Fruit fly (Drosophila melanogaster) whole organism, embryonic: ENCODE results near the gene CG31636.

ENCODE experiments used
- B-H1 ChIP-seq: fragments of 200-800 bp; sonication (Bioruptor generic); IDR thresholded peaks from 3 replicates; pipeline ENCODE4 v1.3.6; 2022; ENCODE audit warnings: missing biosample characterization, missing genetic modification characterization
- BtbVII ChIP-seq: fragments of 200-800 bp; sonication (Bioruptor generic); optimal IDR thresholded peaks from 3 replicates; lab custom pipeline; 2017; ENCODE audit warnings: missing biosample characterization, mild to moderate bottlenecking, missing genetic modification characterization
- CG11456 ChIP-seq: fragments of 200-800 bp; sonication (Bioruptor generic); IDR thresholded peaks from 3 replicates; pipeline ENCODE4 v1.3.6; 2022; ENCODE audit warnings: missing biosample characterization, missing genetic modification characterization
- CG12104 ChIP-seq: fragments of 200-800 bp; sonication (Bioruptor generic); optimal IDR thresholded peaks from 3 replicates; lab custom pipeline; 2016; ENCODE audit warnings: missing biosample characterization, missing genetic modification characterization
- CG12155 ChIP-seq: fragments of 200-800 bp; sonication (Bioruptor generic); optimal IDR thresholded peaks from 3 replicates; lab custom pipeline; 2016; ENCODE audit warnings: missing biosample characterization, missing genetic modification characterization
- CG13287 ChIP-seq: fragments of 200-800 bp; sonication (Bioruptor generic); IDR thresholded peaks from 2 replicates; pipeline ENCODE4 v1.3.6; 2022; ENCODE audit warnings: missing biosample characterization, missing genetic modification characterization; ENCODE audit not compliant: partially characterized antibody
- CG14014 ChIP-seq: fragments of 200-800 bp; sonication (Bioruptor generic); IDR thresholded peaks from 2 replicates; pipeline ENCODE4 v1.3.6; 2022; ENCODE audit warnings: missing biosample characterization, missing genetic modification characterization
- CG18011 ChIP-seq: fragments of 200-800 bp; sonication (Bioruptor generic); optimal IDR thresholded peaks from 2 replicates; lab custom pipeline; 2017; ENCODE audit warnings: missing biosample characterization, missing genetic modification characterization, mild to moderate bottlenecking, moderate library complexity, missing genotype
- CG18619 ChIP-seq: fragments of 200-800 bp; sonication (Bioruptor generic); optimal IDR thresholded peaks from 3 replicates; lab custom pipeline; 2017; ENCODE audit warnings: missing biosample characterization, mild to moderate bottlenecking, missing genetic modification characterization
- CG30020 ChIP-seq: fragments of 200-800 bp; optimal IDR thresholded peaks from 2 replicates; lab custom pipeline; 2019; ENCODE audit warnings: missing biosample characterization, mild to moderate bottlenecking, missing genetic modification characterization, moderate library complexity
- CG34224 ChIP-seq: fragments of 200-800 bp; sonication (Bioruptor generic); IDR thresholded peaks from 3 replicates; pipeline ENCODE4 v1.3.6; 2022; ENCODE audit warnings: missing biosample characterization, missing genetic modification characterization; ENCODE audit not compliant: partially characterized antibody
- CG4730 ChIP-seq: fragments of 200-800 bp; sonication (Bioruptor generic); IDR thresholded peaks from 2 replicates; pipeline ENCODE4 v1.3.6; 2022; ENCODE audit warnings: missing biosample characterization, missing genetic modification characterization
- CG4820 ChIP-seq: fragments of 200-800 bp; sonication (Bioruptor generic); optimal IDR thresholded peaks from 3 replicates; lab custom pipeline; 2016; ENCODE audit warnings: missing biosample characterization, missing genetic modification characterization
- CG5953 ChIP-seq: fragments of 200-800 bp; sonication (Bioruptor generic); IDR thresholded peaks from 2 replicates; pipeline ENCODE4 v1.3.6; 2022; ENCODE audit warnings: missing biosample characterization, missing genetic modification characterization
- CG6272 ChIP-seq: fragments of 200-800 bp; sonication (Bioruptor generic); IDR thresholded peaks from 2 replicates; pipeline ENCODE4 v1.3.6; 2022; ENCODE audit warnings: missing biosample characterization, missing genetic modification characterization
- CG6765 ChIP-seq: fragments of 200-800 bp; sonication (Bioruptor generic); optimal IDR thresholded peaks from 3 replicates; lab custom pipeline; 2017; ENCODE audit warnings: missing biosample characterization, mild to moderate bottlenecking, missing genetic modification characterization
- CG7556 ChIP-seq: fragments of 200-800 bp; sonication (Bioruptor generic); optimal IDR thresholded peaks from 2 replicates; lab custom pipeline; 2017; ENCODE audit warnings: missing biosample characterization, mild to moderate bottlenecking, missing genetic modification characterization
- CG8478 ChIP-seq: fragments of >200 bp; optimal IDR thresholded peaks from 2 replicates; lab custom pipeline; 2018
- Camta ChIP-seq: fragments of 200-800 bp; sonication (Bioruptor generic); optimal IDR thresholded peaks from 2 replicates; lab custom pipeline; 2016; ENCODE audit warnings: missing biosample characterization, missing genetic modification characterization
- D19A ChIP-seq: fragments of 200-800 bp; optimal IDR thresholded peaks from 3 replicates; lab custom pipeline; 2019; ENCODE audit warnings: missing biosample characterization, mild to moderate bottlenecking, missing genetic modification characterization, moderate library complexity
- D19B ChIP-seq: fragments of 200-800 bp; sonication (Bioruptor generic); optimal IDR thresholded peaks from 2 replicates; lab custom pipeline; 2017; ENCODE audit warnings: missing biosample characterization, mild to moderate bottlenecking, missing genetic modification characterization
- Drgx ChIP-seq: fragments of 200-800 bp; sonication (Bioruptor generic); IDR thresholded peaks from 2 replicates; pipeline ENCODE4 v1.3.6; 2022; ENCODE audit warnings: missing biosample characterization, missing genetic modification characterization
- E2f1 ChIP-seq: fragments of 200-800 bp; sonication (Bioruptor generic); IDR thresholded peaks from 2 replicates; pipeline ENCODE4 v1.3.6; 2022; ENCODE audit warnings: missing biosample characterization, missing genetic modification characterization
- Ets97D ChIP-seq: fragments of 200-800 bp; sonication (Bioruptor generic); optimal IDR thresholded peaks from 3 replicates; lab custom pipeline; 2016; ENCODE audit warnings: missing biosample characterization, missing genetic modification characterization
- Gug ChIP-seq: fragments of 200-800 bp; sonication (Bioruptor generic); IDR thresholded peaks from 4 replicates; pipeline ENCODE4 v1.3.6; 2022; ENCODE audit warnings: missing biosample characterization, missing genetic modification characterization
- Hr39 ChIP-seq: fragments of >200 bp; optimal IDR thresholded peaks from 2 replicates; lab custom pipeline; 2017
- MESR4 ChIP-seq: fragments of 200-800 bp; sonication (Bioruptor generic); optimal IDR thresholded peaks from 2 replicates; lab custom pipeline; 2018; ENCODE audit warnings: missing biosample characterization, mild to moderate bottlenecking, missing genetic modification characterization, moderate library complexity
- Med ChIP-seq: fragments of 200-800 bp; sonication (Bioruptor generic); peaks from one replicate; lab custom pipeline; 2016; ENCODE audit warnings: missing biosample characterization, missing genetic modification characterization, mild to moderate bottlenecking, inconsistent platforms, moderate library complexity
- Nf-YA ChIP-seq: fragments of 200-800 bp; sonication (Bioruptor generic); IDR thresholded peaks from 2 replicates; pipeline ENCODE4 v1.3.6; 2022; ENCODE audit warnings: missing biosample characterization, missing genetic modification characterization
- Optix ChIP-seq: fragments of 200-800 bp; sonication (Bioruptor generic); IDR thresholded peaks from 3 replicates; pipeline ENCODE4 v1.3.6; 2022; ENCODE audit warnings: missing biosample characterization, missing genetic modification characterization
- Ssrp ChIP-seq: fragments of 200-800 bp; sonication (Bioruptor generic); optimal IDR thresholded peaks from 2 replicates; lab custom pipeline; 2018; ENCODE audit warnings: missing biosample characterization, mild to moderate bottlenecking, missing genetic modification characterization, moderate library complexity
- amos ChIP-seq: fragments of 200-800 bp; sonication (Bioruptor generic); IDR thresholded peaks from 2 replicates; pipeline ENCODE4 v1.3.6; 2022; ENCODE audit warnings: missing biosample characterization, missing genetic modification characterization; ENCODE audit not compliant: partially characterized antibody
- chif ChIP-seq, 2 experiments: fragments of 200-800 bp; sonication (Bioruptor generic); optimal IDR thresholded peaks; 3 replicates each; lab custom pipeline; 2016; ENCODE audit warnings: missing biosample characterization in 2 of 2, missing genetic modification characterization in 2 of 2
- dimm ChIP-seq: fragments of 200-800 bp; sonication (Bioruptor generic); IDR thresholded peaks from 2 replicates; pipeline ENCODE4 v1.3.6; 2022; ENCODE audit warnings: missing biosample characterization, missing genetic modification characterization
- disco-r ChIP-seq: fragments of 200-800 bp; sonication (Bioruptor generic); optimal IDR thresholded peaks from 2 replicates; lab custom pipeline; 2016; ENCODE audit warnings: missing biosample characterization, missing genetic modification characterization
- emc ChIP-seq: fragments of 200-800 bp; sonication (Bioruptor generic); optimal IDR thresholded peaks from 2 replicates; lab custom pipeline; 2016; ENCODE audit warnings: missing biosample characterization, missing genetic modification characterization
- gfzf ChIP-seq: fragments of 200-800 bp; sonication (Bioruptor generic); optimal IDR thresholded peaks from 2 replicates; lab custom pipeline; 2016; ENCODE audit warnings: missing biosample characterization, mild to moderate bottlenecking, missing genetic modification characterization, moderate library complexity
- gsb-n ChIP-seq: fragments of 200-800 bp; sonication (Bioruptor generic); optimal IDR thresholded peaks from 3 replicates; lab custom pipeline; 2018; ENCODE audit warnings: missing biosample characterization, mild to moderate bottlenecking, missing genetic modification characterization
- h ChIP-seq: fragments of >200 bp; optimal IDR thresholded peaks from 2 replicates; lab custom pipeline; 2017
- inv ChIP-seq: fragments of 200-800 bp; sonication (Bioruptor generic); IDR thresholded peaks from 2 replicates; pipeline ENCODE4 v1.3.6; 2022; ENCODE audit warnings: missing biosample characterization, missing genetic modification characterization; ENCODE audit not compliant: partially characterized antibody
- lilli ChIP-seq: fragments of 200-800 bp; sonication (Bioruptor generic); optimal IDR thresholded peaks from 3 replicates; lab custom pipeline; 2016; ENCODE audit warnings: missing biosample characterization, missing genetic modification characterization
- lola ChIP-seq, 3 experiments: fragments of >200 bp in 2 of 3; fragments of 200-800 bp in 1 of 3; sonication (Bioruptor generic) in 1 of 3; optimal IDR thresholded peaks; 2 replicates each; lab custom pipeline; 2017 to 2019; ENCODE audit warnings: missing biosample characterization in 3 of 3, missing genetic modification characterization in 3 of 3, mild to moderate bottlenecking in 1 of 3, moderate library complexity in 1 of 3
- nerfin-1 ChIP-seq: fragments of 200-800 bp; sonication (Bioruptor generic); optimal IDR thresholded peaks from 3 replicates; lab custom pipeline; 2019; ENCODE audit warnings: missing biosample characterization, mild to moderate bottlenecking, missing genetic modification characterization, moderate library complexity
- nmo ChIP-seq: fragments of 200-800 bp; sonication (Bioruptor generic); optimal IDR thresholded peaks from 2 replicates; lab custom pipeline; 2018; ENCODE audit warnings: missing biosample characterization, mild to moderate bottlenecking, missing genetic modification characterization, moderate library complexity
- org-1 ChIP-seq: fragments of 200-800 bp; sonication (Bioruptor generic); optimal IDR thresholded peaks from 2 replicates; lab custom pipeline; 2017; ENCODE audit warnings: missing biosample characterization, missing genetic modification characterization
- ranshi ChIP-seq: fragments of 200-800 bp; sonication (Bioruptor generic); IDR thresholded peaks from 2 replicates; pipeline ENCODE4 v1.3.6; 2022; ENCODE audit warnings: missing biosample characterization, missing genetic modification characterization
- repo ChIP-seq: fragments of 200-800 bp; sonication (Bioruptor generic); optimal IDR thresholded peaks from 2 replicates; lab custom pipeline; 2016; ENCODE audit warnings: missing biosample characterization, missing genetic modification characterization
- ro ChIP-seq: fragments of 200-800 bp; sonication (Bioruptor generic); IDR thresholded peaks from 2 replicates; pipeline ENCODE4 v1.3.6; 2022; ENCODE audit warnings: missing biosample characterization, missing genetic modification characterization
- sd ChIP-seq: fragments of 200-800 bp; sonication (Bioruptor generic); optimal IDR thresholded peaks from 3 replicates; lab custom pipeline; 2018; ENCODE audit warnings: missing biosample characterization, mild to moderate bottlenecking, missing genetic modification characterization, moderate library complexity
- sens-2 ChIP-seq: fragments of 200-800 bp; sonication (Bioruptor generic); IDR thresholded peaks from 2 replicates; pipeline ENCODE4 v1.3.6; 2022; ENCODE audit warnings: missing biosample characterization, missing genetic modification characterization
- sima ChIP-seq: fragments of 200-800 bp; sonication (Bioruptor generic); optimal IDR thresholded peaks from 2 replicates; lab custom pipeline; 2016; ENCODE audit warnings: missing biosample characterization, missing genetic modification characterization
- vfl ChIP-seq: fragments of 200-800 bp; sonication (Bioruptor generic); optimal IDR thresholded peaks from 2 replicates; lab custom pipeline; 2016; ENCODE audit warnings: missing biosample characterization, missing genetic modification characterization

The CG31636 gene

DNA sequence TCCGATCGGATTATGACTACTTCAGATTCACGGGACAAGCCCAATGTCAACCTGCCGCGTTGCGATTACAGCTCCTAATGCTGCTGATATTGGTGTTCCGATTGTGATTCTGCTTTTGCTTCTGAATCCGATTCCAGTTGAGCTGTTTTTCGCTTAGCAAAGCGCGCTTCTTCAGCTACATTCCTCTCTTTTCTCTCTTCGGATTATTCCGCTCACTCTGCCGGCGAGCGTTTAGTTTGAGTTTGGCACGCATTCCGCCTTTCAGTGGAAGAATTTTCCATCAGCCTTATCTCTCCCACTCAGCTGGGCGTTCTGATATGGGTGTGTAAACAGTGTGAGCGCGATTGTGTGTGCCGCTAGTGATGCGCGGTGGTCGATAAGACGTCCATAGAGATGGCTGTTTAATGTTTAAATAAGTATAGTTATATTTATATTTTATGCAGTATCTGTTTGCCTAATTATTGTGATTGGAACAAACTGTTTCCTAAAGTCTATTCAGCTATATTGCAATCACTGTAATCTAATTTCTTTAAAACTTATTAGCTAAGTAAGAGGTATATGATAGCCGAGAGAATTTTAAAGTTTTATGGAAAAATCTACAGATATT lies 9.9 kb upstream of the CG31636 start, which contains the start of gene Galt (continued):
- TF ChIP-seq D19B (GFP tag; lab: Kevin White, UChicago), result peak; percentile 80
- peak; percentile 35; the same call in 1 of the 2 replicates for TF ChIP-seq ranshi (GFP tag; lab: Robert Waterston, UW)
- TF ChIP-seq emc (GFP tag; lab: Kevin White, UChicago), result no peak
- TF ChIP-seq chif (GFP tag; optimal IDR thresholded peaks at IDR 0.05; lab: Kevin White, UChicago), result no peak
- peak; percentile 81 for TF ChIP-seq CG13287 (GFP tag; lab: Robert Waterston, UW)
- TF ChIP-seq B-H1 (GFP tag; lab: Robert Waterston, UW), result no peak; the same call in 2 of the 3 replicates
- TF ChIP-seq h, result no peak
- TF ChIP-seq CG5953, result no peak
- peak; percentile 99 for TF ChIP-seq sd
- TF ChIP-seq Med (GFP tag; lab: Kevin White, UChicago), result peak; percentile 78
- no peak for TF ChIP-seq CG8478 (lab: Kevin White, UChicago)
- no peak for TF ChIP-seq sima (GFP tag; lab: Kevin White, UChicago)
- TF ChIP-seq CG12155 (GFP tag; lab: Kevin White, UChicago), result no peak
- no peak for TF ChIP-seq Hr39 (lab: Kevin White, UChicago)
- no peak for TF ChIP-seq vfl (GFP tag; lab: Kevin White, UChicago)
- no peak for TF ChIP-seq CG4730 (GFP tag; lab: Robert Waterston, UW)
- TF ChIP-seq CG18011, result no peak
- peak; percentile 42 for TF ChIP-seq lilli (GFP tag; lab: Kevin White, UChicago)
- no peak for TF ChIP-seq dimm (GFP tag; lab: Robert Waterston, UW)
- TF ChIP-seq CG18619 (GFP tag; lab: Kevin White, UChicago), result no peak
- peak; percentile 52; the same call in 1 of the 2 replicates for TF ChIP-seq inv (GFP tag; lab: Robert Waterston, UW)
- peak; percentile 84 for TF ChIP-seq CG34224 (GFP tag; lab: Robert Waterston, UW)
- no peak for TF ChIP-seq Gug (GFP tag; lab: Robert Waterston, UW)
- TF ChIP-seq amos, result peak; percentile 10; the same call in 1 of the 2 replicates
- no peak for TF ChIP-seq Drgx (GFP tag; lab: Robert Waterston, UW)
- TF ChIP-seq CG14014 (GFP tag; lab: Robert Waterston, UW), result no peak
- TF ChIP-seq CG4820 (GFP tag; lab: Kevin White, UChicago), result no peak
- no peak for TF ChIP-seq disco-r (GFP tag; lab: Kevin White, UChicago)
- peak; percentile 69 for TF ChIP-seq BtbVII (GFP tag; lab: Kevin White, UChicago)
- peak in 1 of 3 experiments; percentile 31 for TF ChIP-seq lola (GFP tag; optimal IDR thresholded peaks at IDR 0.05; lab: Kevin White, UChicago)
- TF ChIP-seq CG11456, result no peak
- TF ChIP-seq Ssrp (tag; lab: Kevin White, UChicago), result peak; percentile 3
- TF ChIP-seq CG6765 (GFP tag; lab: Kevin White, UChicago), result peak; percentile 5
- TF ChIP-seq repo (GFP tag; lab: Kevin White, UChicago), result no peak
- TF ChIP-seq Camta (GFP tag; lab: Kevin White, UChicago), result no peak
- TF ChIP-seq D19A (tag; lab: Kevin White, UChicago), result no peak
- TF ChIP-seq Ets97D (GFP tag; lab: Kevin White, UChicago), result no peak
- no peak for TF ChIP-seq Optix
- no peak for TF ChIP-seq sens-2 (GFP tag; lab: Robert Waterston, UW)
- no peak for TF ChIP-seq ro (GFP tag; lab: Robert Waterston, UW)
- TF ChIP-seq CG6272 (GFP tag; lab: Robert Waterston, UW), result peak; percentile 21; the same call in 1 of the 2 replicates
- no peak for TF ChIP-seq CG30020 (tag; lab: Kevin White, UChicago)
- peak; percentile 33 for TF ChIP-seq MESR4 (GFP tag; lab: Kevin White, UChicago)
- TF ChIP-seq Nf-YA (GFP tag; lab: Robert Waterston, UW), result no peak
- TF ChIP-seq CG12104 (GFP tag; lab: Kevin White, UChicago), result no peak
- no peak for TF ChIP-seq CG7556 (GFP tag; lab: Kevin White, UChicago)
- TF ChIP-seq nerfin-1 (tag; lab: Kevin White, UChicago), result peak; percentile 93
- peak; percentile 52 for TF ChIP-seq nmo
- no peak for TF ChIP-seq E2f1
- peak; percentile 19 for TF ChIP-seq gsb-n
- no peak for TF ChIP-seq org-1 (GFP tag; lab: Kevin White, UChicago)
- TF ChIP-seq gfzf (GFP tag; lab: Kevin White, UChicago), result no peak
